Fruit fly (Drosophila melanogaster) whole organism, adult: Measurements from ENCODE around the gene CG10208.

Experiments
- CG5204 ChIP-seq: fragments of 200-800 bp; sonication (Bioruptor generic); optimal IDR thresholded peaks from 2 replicates; lab custom pipeline; 2016; ENCODE audit warnings: missing biosample characterization, missing genetic modification characterization
- cic ChIP-seq: fragments of 200-800 bp; sonication (Bioruptor generic); optimal IDR thresholded peaks from 2 replicates; lab custom pipeline; 2017; ENCODE audit warnings: missing biosample characterization, mild to moderate bottlenecking, missing genetic modification characterization, moderate library complexity
- cnc ChIP-seq, 2 experiments: fragments of >200 bp; optimal IDR thresholded peaks; 2 replicates each; lab custom pipeline; 2017
- pad ChIP-seq: fragments of 200-800 bp; sonication (Bioruptor generic); optimal IDR thresholded peaks from 3 replicates; lab custom pipeline; 2017; ENCODE audit warnings: missing biosample characterization, missing genetic modification characterization, mild to moderate bottlenecking, moderate library complexity, missing genetic modification reagents

DNA sequence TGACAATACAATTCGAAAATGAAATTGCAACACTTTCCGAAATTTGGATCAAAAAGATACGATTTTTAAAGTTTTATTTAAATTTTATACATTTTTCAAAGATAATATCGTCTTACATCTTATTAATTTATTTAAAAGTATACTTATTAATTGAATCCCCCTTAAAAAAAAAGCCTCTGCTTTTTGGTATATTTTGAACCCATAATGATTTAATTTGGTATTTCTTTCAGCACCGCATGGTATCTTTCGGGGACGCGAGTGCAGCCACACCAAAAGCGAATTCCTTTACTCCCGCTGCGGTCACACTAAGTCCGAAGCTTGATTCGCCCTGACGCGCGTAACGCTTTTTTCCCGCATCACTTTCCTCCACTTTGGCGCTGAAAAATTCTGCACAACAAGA, 46.4 kb upstream of the CG10208 start:
- no peak for TF ChIP-seq cic
- TF ChIP-seq CG5204 (GFP tag; lab: Kevin White, UChicago), result no peak
- TF ChIP-seq pad (GFP tag; lab: Kevin White, UChicago), result no peak
- no peak for TF ChIP-seq cnc (optimal IDR thresholded peaks at IDR 0.05; lab: Kevin White, UChicago)
